Fruit fly (Drosophila melanogaster) whole organism, wandering third instar larva: Measurements from ENCODE around the gene CG13096.

ENCODE experiments used
- Hr78 ChIP-seq: fragments of >200 bp; optimal IDR thresholded peaks from 2 replicates; lab custom pipeline; 2017; ENCODE audit warnings: missing biosample characterization, missing genetic modification characterization
- lola ChIP-seq: fragments of >200 bp; optimal IDR thresholded peaks from 2 replicates; lab custom pipeline; 2017; ENCODE audit warnings: missing biosample characterization, missing genetic modification characterization
- psq ChIP-seq: fragments of 200-800 bp; sonication (Bioruptor generic); optimal IDR thresholded peaks from 3 replicates; lab custom pipeline; 2017; ENCODE audit warnings: missing biosample characterization, mild to moderate bottlenecking, missing genetic modification characterization, moderate library complexity
- tai ChIP-seq: sonication (Bioruptor generic); optimal IDR thresholded peaks from 2 replicates; lab custom pipeline; 2016; ENCODE audit warnings: missing biosample characterization, missing genetic modification characterization

- TF ChIP-seq tai (GFP tag; lab: Kevin White, UChicago) = peak; percentile 82
- peak; percentile 33 for TF ChIP-seq psq (GFP tag; lab: Kevin White, UChicago)
- TF ChIP-seq Hr78 (GFP tag; lab: Kevin White, UChicago) = no peak
- TF ChIP-seq lola (GFP tag; lab: Kevin White, UChicago) = no peak
Measured at dm6 chr2L:8464107-8464582, 47.5 kb downstream of the CG13096 start, which contains the start of gene prg.
